Fruit fly (Drosophila melanogaster) whole organism, embryonic: ENCODE data around the gene sit.
A peak's percentile ranks its signal among the peaks of the same experiment; 100 is the strongest.

Source experiments
- Aef1 ChIP-seq: fragments of 200-800 bp; sonication (Bioruptor generic); IDR thresholded peaks from 3 replicates; pipeline ENCODE4 v1.3.6; 2022; ENCODE audit warnings: missing biosample characterization, missing genetic modification characterization
- Atf-2 ChIP-seq: fragments of 200-800 bp; sonication (Bioruptor generic); optimal IDR thresholded peaks from 2 replicates; lab custom pipeline; 2016; ENCODE audit warnings: missing biosample characterization, missing genetic modification characterization
- Blimp-1 ChIP-seq: fragments of 200-800 bp; sonication (Bioruptor generic); optimal IDR thresholded peaks from 3 replicates; lab custom pipeline; 2018; ENCODE audit warnings: missing biosample characterization, missing genetic modification characterization, mild to moderate bottlenecking, moderate library complexity, missing genetic modification reagents
- CG11560 ChIP-seq: fragments of 200-800 bp; sonication (Bioruptor generic); IDR thresholded peaks from 3 replicates; pipeline ENCODE4 v1.3.6; 2022; ENCODE audit warnings: missing biosample characterization, missing genetic modification characterization
- CG13287 ChIP-seq: fragments of 200-800 bp; sonication (Bioruptor generic); IDR thresholded peaks from 2 replicates; pipeline ENCODE4 v1.3.6; 2022; ENCODE audit warnings: missing biosample characterization, missing genetic modification characterization; ENCODE audit not compliant: partially characterized antibody
- CG13624 ChIP-seq: fragments of 200-800 bp; sonication (Bioruptor generic); optimal IDR thresholded peaks from 2 replicates; lab custom pipeline; 2016; ENCODE audit warnings: missing biosample characterization, missing genetic modification characterization
- CG17361 ChIP-seq: fragments of 200-800 bp; sonication (Bioruptor generic); IDR thresholded peaks from 3 replicates; pipeline ENCODE4 v1.3.6; 2022; ENCODE audit warnings: missing biosample characterization, missing genetic modification characterization
- CG17912 ChIP-seq: fragments of 200-800 bp; sonication (Bioruptor generic); optimal IDR thresholded peaks from 2 replicates; lab custom pipeline; 2018; ENCODE audit warnings: missing biosample characterization, mild to moderate bottlenecking, missing genetic modification characterization
- CG18011 ChIP-seq: fragments of 200-800 bp; sonication (Bioruptor generic); optimal IDR thresholded peaks from 2 replicates; lab custom pipeline; 2017; ENCODE audit warnings: missing biosample characterization, missing genetic modification characterization, mild to moderate bottlenecking, moderate library complexity, missing genotype
- CG2120 ChIP-seq: fragments of 200-800 bp; sonication (Bioruptor generic); optimal IDR thresholded peaks from 3 replicates; lab custom pipeline; 2016; ENCODE audit warnings: missing biosample characterization, missing genetic modification characterization
- CG2129 ChIP-seq: fragments of 200-800 bp; sonication (Bioruptor generic); IDR thresholded peaks from 2 replicates; pipeline ENCODE4 v1.3.6; 2022; ENCODE audit warnings: missing biosample characterization, missing genetic modification characterization; ENCODE audit not compliant: partially characterized antibody
- CG3995 ChIP-seq: fragments of 200-800 bp; sonication (Bioruptor generic); optimal IDR thresholded peaks from 3 replicates; lab custom pipeline; 2016; ENCODE audit warnings: missing biosample characterization, missing genetic modification characterization
- CG6272 ChIP-seq: fragments of 200-800 bp; sonication (Bioruptor generic); IDR thresholded peaks from 2 replicates; pipeline ENCODE4 v1.3.6; 2022; ENCODE audit warnings: missing biosample characterization, missing genetic modification characterization
- CG7987 ChIP-seq: fragments of 200-800 bp; sonication (Bioruptor generic); optimal IDR thresholded peaks from 2 replicates; lab custom pipeline; 2018; ENCODE audit warnings: missing biosample characterization, mild to moderate bottlenecking, missing genetic modification characterization, moderate library complexity
- CG8281 ChIP-seq: fragments of 200-800 bp; sonication (Bioruptor generic); optimal IDR thresholded peaks from 2 replicates; lab custom pipeline; 2018; ENCODE audit warnings: missing biosample characterization, mild to moderate bottlenecking, missing genetic modification characterization, moderate library complexity
- CG8765 ChIP-seq: fragments of 200-800 bp; sonication (Bioruptor generic); IDR thresholded peaks from 2 replicates; pipeline ENCODE4 v1.3.6; 2022; ENCODE audit warnings: missing biosample characterization, missing genetic modification characterization
- CG8924 ChIP-seq: fragments of 200-800 bp; optimal IDR thresholded peaks from 3 replicates; lab custom pipeline; 2019; ENCODE audit warnings: missing biosample characterization, mild to moderate bottlenecking, missing genetic modification characterization, moderate library complexity
- CG9797 ChIP-seq: fragments of 200-800 bp; sonication (Bioruptor generic); optimal IDR thresholded peaks from 3 replicates; lab custom pipeline; 2018; ENCODE audit warnings: missing biosample characterization, mild to moderate bottlenecking, missing genetic modification characterization
- D19B ChIP-seq: fragments of 200-800 bp; sonication (Bioruptor generic); optimal IDR thresholded peaks from 2 replicates; lab custom pipeline; 2017; ENCODE audit warnings: missing biosample characterization, mild to moderate bottlenecking, missing genetic modification characterization
- Dll ChIP-seq: fragments of 200-800 bp; sonication (Bioruptor generic); IDR thresholded peaks from 4 replicates; pipeline ENCODE4 v1.3.6; 2022; ENCODE audit warnings: missing biosample characterization, missing genetic modification characterization; ENCODE audit not compliant: partially characterized antibody
- E2f1 ChIP-seq: fragments of 200-800 bp; sonication (Bioruptor generic); IDR thresholded peaks from 2 replicates; pipeline ENCODE4 v1.3.6; 2022; ENCODE audit warnings: missing biosample characterization, missing genetic modification characterization
- ERR ChIP-seq: fragments of 200-800 bp; sonication (Bioruptor generic); optimal IDR thresholded peaks from 2 replicates; lab custom pipeline; 2016; ENCODE audit warnings: missing biosample characterization, missing genetic modification characterization
- Fer1 ChIP-seq: fragments of 200-800 bp; sonication (Bioruptor generic); optimal IDR thresholded peaks from 2 replicates; lab custom pipeline; 2017; ENCODE audit warnings: missing biosample characterization, mild to moderate bottlenecking, missing genetic modification characterization
- Gsc ChIP-seq: fragments of 200-800 bp; sonication (Bioruptor generic); IDR thresholded peaks from 2 replicates; pipeline ENCODE4 v1.3.6; 2022; ENCODE audit warnings: missing biosample characterization, missing genetic modification characterization
- HmgD ChIP-seq: fragments of 200-800 bp; sonication (Bioruptor generic); optimal IDR thresholded peaks from 3 replicates; lab custom pipeline; 2016; ENCODE audit warnings: missing biosample characterization, missing genetic modification characterization
- Hr51 ChIP-seq, 2 experiments: fragments of 200-800 bp; sonication (Bioruptor generic); optimal IDR thresholded peaks; 2 replicates in 1 of 2; 3 replicates in 1 of 2; lab custom pipeline; 2016 to 2018; ENCODE audit warnings: missing biosample characterization in 2 of 2, missing genetic modification characterization in 2 of 2, mild to moderate bottlenecking in 1 of 2, moderate library complexity in 1 of 2
- Lpt ChIP-seq: fragments of >200 bp; optimal IDR thresholded peaks from 2 replicates; lab custom pipeline; 2018; ENCODE audit warnings: missing biosample characterization, missing genetic modification characterization
- MESR4 ChIP-seq: fragments of 200-800 bp; sonication (Bioruptor generic); optimal IDR thresholded peaks from 2 replicates; lab custom pipeline; 2018; ENCODE audit warnings: missing biosample characterization, mild to moderate bottlenecking, missing genetic modification characterization, moderate library complexity
- TFAM ChIP-seq: fragments of 200-800 bp; sonication (Bioruptor generic); optimal IDR thresholded peaks from 2 replicates; lab custom pipeline; 2017; ENCODE audit warnings: missing biosample characterization, missing genetic modification characterization, inconsistent platforms
- Trl ChIP-seq, 3 experiments: fragments of >200 bp in 2 of 3; fragments of 200-800 bp in 1 of 3; sonication (Bioruptor generic) in 1 of 3; optimal IDR thresholded peaks; 2 replicates in 1 of 3; 3 replicates in 2 of 3; lab custom pipeline; 2016 to 2017; ENCODE audit warnings: missing biosample characterization in 1 of 3, missing genetic modification characterization in 1 of 3
- Vsx1 ChIP-seq: fragments of 200-800 bp; sonication (Bioruptor generic); optimal IDR thresholded peaks from 2 replicates; lab custom pipeline; 2017; ENCODE audit warnings: missing biosample characterization, mild to moderate bottlenecking, missing genetic modification characterization, missing genetic modification reagents
- aop ChIP-seq: fragments of 200-800 bp; sonication (Bioruptor generic); IDR thresholded peaks from 2 replicates; pipeline ENCODE4 v1.3.6; 2022; ENCODE audit warnings: missing biosample characterization, missing genetic modification characterization
- ap ChIP-seq: fragments of 200-800 bp; sonication (Bioruptor generic); IDR thresholded peaks from 2 replicates; pipeline ENCODE4 v1.3.6; 2022; ENCODE audit warnings: missing biosample characterization, missing genetic modification characterization
- ara ChIP-seq: fragments of 200-800 bp; sonication (Bioruptor generic); IDR thresholded peaks from 2 replicates; pipeline ENCODE4 v1.3.6; 2022; ENCODE audit warnings: missing biosample characterization, missing genetic modification characterization
- cad ChIP-seq: fragments of >200 bp; optimal IDR thresholded peaks from 2 replicates; lab custom pipeline; 2017; ENCODE audit warnings: missing biosample characterization, missing genetic modification characterization
- chinmo ChIP-seq: fragments of 200-800 bp; sonication (Bioruptor generic); IDR thresholded peaks from 4 replicates; pipeline ENCODE4 v1.3.6; 2022; ENCODE audit warnings: missing biosample characterization, missing genetic modification characterization; ENCODE audit not compliant: partially characterized antibody
- crol ChIP-seq: fragments of 200-800 bp; sonication (Bioruptor generic); IDR thresholded peaks from 2 replicates; pipeline ENCODE4 v1.3.6; 2022; ENCODE audit warnings: missing biosample characterization, missing genetic modification characterization
- crp ChIP-seq, 2 experiments: fragments of 200-800 bp; sonication (Bioruptor generic); optimal IDR thresholded peaks; 2 replicates in 1 of 2; 3 replicates in 1 of 2; lab custom pipeline; 2017; ENCODE audit warnings: missing biosample characterization in 2 of 2, missing genetic modification characterization in 2 of 2, mild to moderate bottlenecking in 1 of 2, moderate library complexity in 1 of 2
- da ChIP-seq: fragments of 200-800 bp; sonication (Bioruptor generic); optimal IDR thresholded peaks from 2 replicates; lab custom pipeline; 2016; ENCODE audit warnings: missing biosample characterization, missing genetic modification characterization
- dimm ChIP-seq: fragments of 200-800 bp; sonication (Bioruptor generic); IDR thresholded peaks from 2 replicates; pipeline ENCODE4 v1.3.6; 2022; ENCODE audit warnings: missing biosample characterization, missing genetic modification characterization
- esg ChIP-seq: fragments of 200-800 bp; sonication (Bioruptor generic); conservative IDR thresholded peaks from 2 replicates; pipeline ENCODE4 v1.3.6; 2022; ENCODE audit warnings: missing biosample characterization, missing genetic modification characterization
- ewg ChIP-seq: fragments of 200-800 bp; sonication (Bioruptor generic); optimal IDR thresholded peaks from 3 replicates; lab custom pipeline; 2017; ENCODE audit warnings: mild to moderate bottlenecking, missing biosample characterization, missing genetic modification reagents, missing genetic modification characterization
- fd96Cb ChIP-seq: fragments of 200-800 bp; sonication (Bioruptor generic); optimal IDR thresholded peaks from 2 replicates; lab custom pipeline; 2018; ENCODE audit warnings: missing biosample characterization, mild to moderate bottlenecking, missing genetic modification characterization, moderate library complexity
- grn ChIP-seq: fragments of 200-800 bp; sonication (Bioruptor generic); optimal IDR thresholded peaks from 3 replicates; lab custom pipeline; 2017; ENCODE audit warnings: missing biosample characterization, missing genetic modification characterization
- gsb-n ChIP-seq: fragments of 200-800 bp; sonication (Bioruptor generic); optimal IDR thresholded peaks from 3 replicates; lab custom pipeline; 2018; ENCODE audit warnings: missing biosample characterization, mild to moderate bottlenecking, missing genetic modification characterization
- pfk ChIP-seq: fragments of 200-800 bp; sonication (Bioruptor generic); optimal IDR thresholded peaks from 2 replicates; lab custom pipeline; 2018; ENCODE audit warnings: missing biosample characterization, mild to moderate bottlenecking, missing genetic modification characterization, moderate library complexity
- ranshi ChIP-seq: fragments of 200-800 bp; sonication (Bioruptor generic); IDR thresholded peaks from 2 replicates; pipeline ENCODE4 v1.3.6; 2022; ENCODE audit warnings: missing biosample characterization, missing genetic modification characterization
- row ChIP-seq: fragments of 200-800 bp; sonication (Bioruptor generic); IDR thresholded peaks from 3 replicates; pipeline ENCODE4 v1.3.6; 2022; ENCODE audit warnings: missing biosample characterization, missing genetic modification characterization
- wek ChIP-seq: fragments of 200-800 bp; sonication (Bioruptor generic); optimal IDR thresholded peaks from 3 replicates; lab custom pipeline; 2018; ENCODE audit warnings: missing biosample characterization, mild to moderate bottlenecking, missing genetic modification characterization, moderate library complexity

sit gene

dm6 chr3R:22524344-22525072 is 37.9 kb downstream of the sit start (continued):
- TF ChIP-seq D19B, result no peak
- peak; percentile 77 for TF ChIP-seq Vsx1 (GFP tag; lab: Kevin White, UChicago)
- TF ChIP-seq crp (GFP tag; optimal IDR thresholded peaks at IDR 0.05; lab: Kevin White, UChicago), result no peak
- peak; percentile 48 for TF ChIP-seq ewg (GFP tag; lab: Kevin White, UChicago)
- TF ChIP-seq chinmo (GFP tag; lab: Robert Waterston, UW), result peak; percentile 75; the same call in 3 of the 4 replicates
- peak; percentile 65 for TF ChIP-seq grn (GFP tag; lab: Kevin White, UChicago)
- no peak for TF ChIP-seq Gsc (GFP tag; lab: Robert Waterston, UW)
- no peak for TF ChIP-seq CG13624
- peak; percentile 14 for TF ChIP-seq Atf-2 (GFP tag; lab: Kevin White, UChicago)
- peak; percentile 77 for TF ChIP-seq CG17912 (GFP tag; lab: Kevin White, UChicago)
- TF ChIP-seq cad (GFP tag; lab: Kevin White, UChicago), result no peak
- peak; percentile 60 for TF ChIP-seq CG8281 (tag; lab: Kevin White, UChicago)
- TF ChIP-seq E2f1 (GFP tag; lab: Robert Waterston, UW), result no peak; the same call in 1 of the 2 replicates
- TF ChIP-seq ap (GFP tag; lab: Robert Waterston, UW), result peak; percentile 49; the same call in 1 of the 2 replicates
- TF ChIP-seq row (GFP tag; lab: Robert Waterston, UW), result no peak
- TF ChIP-seq CG8924, result peak; percentile 33
- TF ChIP-seq ara (GFP tag; lab: Robert Waterston, UW), result peak; percentile 55
- peak; percentile 50 for TF ChIP-seq gsb-n (tag; lab: Kevin White, UChicago)
- peak; percentile 32 for TF ChIP-seq pfk (GFP tag; lab: Kevin White, UChicago)
- TF ChIP-seq CG8765 (GFP tag; lab: Robert Waterston, UW), result no peak
- TF ChIP-seq CG9797 (GFP tag; lab: Kevin White, UChicago), result no peak
- no peak for TF ChIP-seq aop (GFP tag; lab: Robert Waterston, UW)
- peak; percentile 74 for TF ChIP-seq Fer1 (GFP tag; lab: Kevin White, UChicago)
- peak; percentile 66; the same call in 1 of the 2 replicates for TF ChIP-seq ranshi
- peak; percentile 67 for TF ChIP-seq Blimp-1 (GFP tag; lab: Kevin White, UChicago)
- no peak for TF ChIP-seq da (GFP tag; lab: Kevin White, UChicago)
- TF ChIP-seq crol (GFP tag; lab: Robert Waterston, UW), result no peak
- TF ChIP-seq CG6272 (GFP tag; lab: Robert Waterston, UW), result no peak
- peak; percentile 74 for TF ChIP-seq CG7987 (GFP tag; lab: Kevin White, UChicago)
- no peak for TF ChIP-seq CG2129 (GFP tag; lab: Robert Waterston, UW)
- TF ChIP-seq Trl (optimal IDR thresholded peaks at IDR 0.05; lab: Kevin White, UChicago), result no peak
- TF ChIP-seq Trl (GFP tag; optimal IDR thresholded peaks at IDR 0.05; lab: Kevin White, UChicago), result peak; percentile 62
- no peak for TF ChIP-seq Aef1 (GFP tag; lab: Robert Waterston, UW)
- TF ChIP-seq CG3995, result no peak
- peak; percentile 89 for TF ChIP-seq wek (GFP tag; lab: Kevin White, UChicago)
- TF ChIP-seq CG2120 (GFP tag; lab: Kevin White, UChicago), result peak; percentile 45
- TF ChIP-seq dimm (GFP tag; lab: Robert Waterston, UW), result no peak
- TF ChIP-seq Dll (GFP tag; lab: Robert Waterston, UW), result no peak
- TF ChIP-seq Lpt (GFP tag; lab: Kevin White, UChicago), result no peak
- peak; percentile 45 for TF ChIP-seq ERR
- no peak for TF ChIP-seq CG11560 (tag; lab: Robert Waterston, UW)
- no peak for TF ChIP-seq CG13287
- no peak for TF ChIP-seq fd96Cb (tag; lab: Kevin White, UChicago)
- peak; percentile 2 for TF ChIP-seq MESR4 (GFP tag; lab: Kevin White, UChicago)
- TF ChIP-seq esg (GFP tag; lab: Robert Waterston, UW), result no peak
- no peak for TF ChIP-seq CG18011
- no peak for TF ChIP-seq TFAM (GFP tag; lab: Kevin White, UChicago)
- TF ChIP-seq CG17361, result 0 out of 3 replicates have a peak, but pooled peaks have one; percentile 9
- no peak for TF ChIP-seq HmgD (GFP tag; lab: Kevin White, UChicago)
- peak; percentile 25 to 28 for TF ChIP-seq Hr51 (GFP tag; optimal IDR thresholded peaks at IDR 0.05; lab: Kevin White, UChicago)
